Worm (Caenorhabditis elegans): ENCODE data around the gene C33H5.13.

ce11 chrIV:7838426-7838825, 46.4 kb upstream of the C33H5.13 start, which contains the start of gene C06A6.7:
- TF ChIP-seq dpl-1 (GFP tag; optimal IDR thresholded peaks at IDR 0.05) (no peak), snpc-3.4 (tag; optimal IDR thresholded peaks at IDR 0.05) (no peak), zim-3 (tag; optimal IDR thresholded peaks at IDR 0.05) (no peak), ama-1 (optimal IDR thresholded peaks at IDR 0.05) (no peak), ama-1 (GFP tag; optimal IDR thresholded peaks at IDR 0.05) (no peak), ztf-22 (GFP tag; optimal IDR thresholded peaks at IDR 0.05) (no peak), ztf-3 (GFP tag; optimal IDR thresholded peaks at IDR 0.05) (no peak), hlh-26 (GFP tag; conservative IDR thresholded peaks at IDR 0.05) (no peak), nfyb-1 (GFP tag; IDR thresholded peaks at IDR 0.05) (no peak), rec-8 (tag; optimal IDR thresholded peaks at IDR 0.05) (no peak)
